Fruit fly (Drosophila melanogaster) whole organism, embryonic: ENCODE data around the gene Ugt301D1.

Source experiments
- CG13624 ChIP-seq: fragments of 200-800 bp; sonication (Bioruptor generic); optimal IDR thresholded peaks from 2 replicates; lab custom pipeline; 2016; ENCODE audit warnings: missing biosample characterization, missing genetic modification characterization
- CG15696 ChIP-seq: fragments of 200-800 bp; sonication (Bioruptor generic); optimal IDR thresholded peaks from 2 replicates; lab custom pipeline; 2019; ENCODE audit warnings: missing biosample characterization, mild to moderate bottlenecking, missing genetic modification characterization, moderate library complexity
- CG16813 ChIP-seq: fragments of 200-800 bp; sonication (Bioruptor generic); IDR thresholded peaks from 3 replicates; pipeline ENCODE4 v1.3.6; 2022; ENCODE audit warnings: missing biosample characterization, missing genetic modification characterization; ENCODE audit not compliant: partially characterized antibody
- CG16815 ChIP-seq: fragments of 200-800 bp; sonication (Bioruptor generic); optimal IDR thresholded peaks from 3 replicates; lab custom pipeline; 2017; ENCODE audit warnings: missing biosample characterization, mild to moderate bottlenecking, missing genetic modification characterization
- CG18011 ChIP-seq: fragments of 200-800 bp; sonication (Bioruptor generic); optimal IDR thresholded peaks from 2 replicates; lab custom pipeline; 2017; ENCODE audit warnings: missing biosample characterization, missing genetic modification characterization, mild to moderate bottlenecking, moderate library complexity, missing genotype
- CG1832 ChIP-seq: fragments of 200-800 bp; sonication (Bioruptor generic); optimal IDR thresholded peaks from 2 replicates; lab custom pipeline; 2017; ENCODE audit warnings: missing biosample characterization, mild to moderate bottlenecking, missing genetic modification characterization, inconsistent platforms
- CG2199 ChIP-seq: fragments of 200-800 bp; sonication (Bioruptor generic); IDR thresholded peaks from 3 replicates; pipeline ENCODE4 v1.3.6; 2022; ENCODE audit warnings: missing biosample characterization, missing genetic modification characterization
- CG31224 ChIP-seq: fragments of 200-800 bp; sonication (Bioruptor generic); IDR thresholded peaks from 2 replicates; pipeline ENCODE4 v1.3.6; 2022; ENCODE audit warnings: missing biosample characterization, missing genetic modification characterization
- CG3163 ChIP-seq: fragments of 200-800 bp; sonication (Bioruptor generic); optimal IDR thresholded peaks from 3 replicates; lab custom pipeline; 2016; ENCODE audit warnings: missing biosample characterization, missing genetic modification characterization
- CG33557 ChIP-seq: fragments of 200-800 bp; sonication (Bioruptor generic); optimal IDR thresholded peaks from 2 replicates; lab custom pipeline; 2019; ENCODE audit warnings: missing biosample characterization, mild to moderate bottlenecking, missing genetic modification characterization, moderate library complexity
- CG3726 ChIP-seq: fragments of 200-800 bp; sonication (Bioruptor generic); IDR thresholded peaks from 3 replicates; pipeline ENCODE4, ENCODE4 v1.3.6; 2022; ENCODE audit warnings: missing biosample characterization, missing genetic modification characterization
- CG43689 ChIP-seq: fragments of 200-800 bp; sonication (Bioruptor generic); IDR thresholded peaks from 2 replicates; pipeline ENCODE4 v1.3.6; 2022; ENCODE audit warnings: missing biosample characterization, missing genetic modification characterization
- CG4854 ChIP-seq: fragments of 200-800 bp; sonication (Bioruptor generic); optimal IDR thresholded peaks from 2 replicates; lab custom pipeline; 2016; ENCODE audit warnings: missing biosample characterization, missing genetic modification characterization, inconsistent platforms
- CG6254 ChIP-seq: fragments of 200-800 bp; sonication (Bioruptor generic); optimal IDR thresholded peaks from 3 replicates; lab custom pipeline; 2017; ENCODE audit warnings: mild to moderate bottlenecking, missing biosample characterization, missing genetic modification reagents, missing genetic modification characterization
- CG6791 ChIP-seq: fragments of 200-800 bp; sonication (Bioruptor generic); IDR thresholded peaks from 3 replicates; pipeline ENCODE4 v1.3.6; 2022; ENCODE audit warnings: missing biosample characterization, missing genetic modification characterization; ENCODE audit not compliant: partially characterized antibody
- CG7928 ChIP-seq: fragments of 200-800 bp; sonication (Bioruptor generic); optimal IDR thresholded peaks from 2 replicates; lab custom pipeline; 2017; ENCODE audit warnings: missing biosample characterization, mild to moderate bottlenecking, missing genetic modification characterization
- CG7963 ChIP-seq: fragments of 200-800 bp; sonication (Bioruptor generic); IDR thresholded peaks from 3 replicates; pipeline ENCODE4 v1.3.6; 2022; ENCODE audit warnings: missing biosample characterization, missing genetic modification characterization; ENCODE audit not compliant: partially characterized antibody
- CG8478 ChIP-seq: fragments of >200 bp; optimal IDR thresholded peaks from 2 replicates; lab custom pipeline; 2018
- CrebB ChIP-seq: fragments of 200-800 bp; sonication (Bioruptor generic); optimal IDR thresholded peaks from 3 replicates; lab custom pipeline; 2018; ENCODE audit warnings: missing biosample characterization, mild to moderate bottlenecking, missing genetic modification characterization
- D19A ChIP-seq: fragments of 200-800 bp; optimal IDR thresholded peaks from 3 replicates; lab custom pipeline; 2019; ENCODE audit warnings: missing biosample characterization, mild to moderate bottlenecking, missing genetic modification characterization, moderate library complexity
- Drgx ChIP-seq: fragments of 200-800 bp; sonication (Bioruptor generic); IDR thresholded peaks from 2 replicates; pipeline ENCODE4 v1.3.6; 2022; ENCODE audit warnings: missing biosample characterization, missing genetic modification characterization
- Ets65A ChIP-seq: fragments of 200-800 bp; sonication (Bioruptor generic); peaks from one replicate; lab custom pipeline; 2016; ENCODE audit warnings: missing biosample characterization, missing genetic modification characterization
- Gsc ChIP-seq: fragments of 200-800 bp; sonication (Bioruptor generic); IDR thresholded peaks from 2 replicates; pipeline ENCODE4 v1.3.6; 2022; ENCODE audit warnings: missing biosample characterization, missing genetic modification characterization
- NK7.1 ChIP-seq: fragments of 200-800 bp; sonication (Bioruptor generic); optimal IDR thresholded peaks from 3 replicates; lab custom pipeline; 2016; ENCODE audit warnings: missing biosample characterization, missing genetic modification characterization
- Sox102F ChIP-seq: fragments of 200-800 bp; sonication (Bioruptor generic); optimal IDR thresholded peaks from 2 replicates; lab custom pipeline; 2018; ENCODE audit warnings: missing biosample characterization, mild to moderate bottlenecking, missing genetic modification characterization, moderate library complexity
- bsh ChIP-seq, 2 experiments: fragments of 200-800 bp; sonication (Bioruptor generic); optimal IDR thresholded peaks; 2 replicates each; lab custom pipeline; 2017 to 2018; ENCODE audit warnings: mild to moderate bottlenecking in 2 of 2, missing biosample characterization in 2 of 2, missing genetic modification characterization in 2 of 2, moderate library complexity in 1 of 2
- corto ChIP-seq: fragments of 200-800 bp; sonication (Bioruptor generic); optimal IDR thresholded peaks from 2 replicates; lab custom pipeline; 2016; ENCODE audit warnings: missing biosample characterization, mild to moderate bottlenecking, missing genetic modification characterization, moderate library complexity
- fd3F ChIP-seq: fragments of 200-800 bp; sonication (Bioruptor generic); optimal IDR thresholded peaks from 2 replicates; lab custom pipeline; 2018; ENCODE audit warnings: missing biosample characterization, mild to moderate bottlenecking, missing genetic modification characterization, moderate library complexity
- lbe ChIP-seq: fragments of 200-800 bp; sonication (Bioruptor generic); optimal IDR thresholded peaks from 2 replicates; lab custom pipeline; 2016; ENCODE audit warnings: missing biosample characterization, mild to moderate bottlenecking, missing genetic modification characterization
- lov ChIP-seq, 2 experiments: fragments of 200-800 bp in 1 of 2; fragments of >200 bp in 1 of 2; sonication (Bioruptor generic) in 1 of 2; IDR thresholded peaks in 1 of 2; optimal IDR thresholded peaks in 1 of 2; 2 replicates in 1 of 2; 3 replicates in 1 of 2; pipeline versions ENCODE4 v1.3.6 to Lab custom; 2017 to 2022; ENCODE audit warnings: missing biosample characterization in 1 of 2, missing genetic modification characterization in 1 of 2
- nom ChIP-seq: fragments of 200-800 bp; sonication (Bioruptor generic); optimal IDR thresholded peaks from 2 replicates; lab custom pipeline; 2017; ENCODE audit warnings: missing biosample characterization, missing genetic modification characterization, mild to moderate bottlenecking, moderate library complexity, missing genetic modification reagents
- onecut ChIP-seq: fragments of 200-800 bp; sonication (Bioruptor generic); IDR thresholded peaks from 2 replicates; pipeline ENCODE4 v1.3.6; 2022; ENCODE audit warnings: missing biosample characterization, missing genetic modification characterization
- peb ChIP-seq: fragments of 200-800 bp; sonication (Bioruptor generic); IDR thresholded peaks from 2 replicates; pipeline ENCODE4 v1.3.6; 2022; ENCODE audit warnings: missing biosample characterization, missing genetic modification characterization
- pzg ChIP-seq: fragments of 200-800 bp; sonication (Bioruptor generic); optimal IDR thresholded peaks from 3 replicates; lab custom pipeline; 2018; ENCODE audit warnings: missing biosample characterization, mild to moderate bottlenecking, missing genetic modification characterization, moderate library complexity
- row ChIP-seq: fragments of 200-800 bp; sonication (Bioruptor generic); IDR thresholded peaks from 3 replicates; pipeline ENCODE4 v1.3.6; 2022; ENCODE audit warnings: missing biosample characterization, missing genetic modification characterization
- trh ChIP-seq: fragments of 200-800 bp; sonication (Bioruptor generic); optimal IDR thresholded peaks from 2 replicates; lab custom pipeline; 2016; ENCODE audit warnings: missing biosample characterization, missing genetic modification characterization

Gene Ugt301D1

dm6 chr2L:18465402-18466201 lies 43.8 kb upstream of the Ugt301D1 start (continued):
- TF ChIP-seq onecut (GFP tag; lab: Robert Waterston, UW) (no peak), CG16813 (peak; percentile 25; the same call in 2 of the 3 replicates), CG2199 (GFP tag; lab: Robert Waterston, UW) (0 out of 3 replicates have a peak, but pooled peaks have one; percentile 22), CG4854 (GFP tag; lab: Kevin White, UChicago) (no peak), CG7963 (GFP tag; lab: Robert Waterston, UW) (no peak), CG33557 (no peak)

dm6 chr2L:18466202-18466591 lies 43.2 kb upstream of the Ugt301D1 start:
- TF ChIP-seq CG6254 (GFP tag; lab: Kevin White, UChicago): no peak
- peak; percentile 5 for TF ChIP-seq lbe
- TF ChIP-seq D19A (tag; lab: Kevin White, UChicago): no peak
- TF ChIP-seq CG13624 (GFP tag; lab: Kevin White, UChicago): no peak
- TF ChIP-seq corto: no peak
- TF ChIP-seq, all 482 proteins: peak for 1

- TF ChIP-seq CG3163 (GFP tag; lab: Kevin White, UChicago) (no peak), CG16815 (no peak), CG7928 (GFP tag; lab: Kevin White, UChicago) (no peak), lov (optimal IDR thresholded peaks at IDR 0.05; lab: Kevin White, UChicago) (no peak), lov (GFP tag; IDR thresholded peaks at IDR 0.05; lab: Robert Waterston, UW) (no peak), Gsc (GFP tag; lab: Robert Waterston, UW) (no peak)
- TF ChIP-seq, all 482 proteins: peak for 0
Measured at dm6 chr2L:18466669-18467068, 42.7 kb upstream of the Ugt301D1 start.

dm6 chr2L:18467464-18467863 lies 41.9 kb upstream of the Ugt301D1 start:
- TF ChIP-seq fd3F (no peak), CrebB (tag; lab: Kevin White, UChicago) (no peak), nom (GFP tag; lab: Kevin White, UChicago) (peak; percentile 32), CG43689 (GFP tag; lab: Robert Waterston, UW) (no peak), CG3726 (no peak), CG6791 (GFP tag; lab: Robert Waterston, UW) (no peak), Drgx (GFP tag; lab: Robert Waterston, UW) (0 out of 2 replicates have a peak, but pooled peaks have one; percentile 20), CG1832 (GFP tag; lab: Kevin White, UChicago) (peak; percentile 20)

dm6 chr2L:18468010-18468409 lies 41.4 kb upstream of the Ugt301D1 start:
- no peak for TF ChIP-seq row
- TF ChIP-seq peb: no peak
- no peak for TF ChIP-seq pzg (GFP tag; lab: Kevin White, UChicago)
- TF ChIP-seq NK7.1 (GFP tag; lab: Kevin White, UChicago): no peak
- no peak for TF ChIP-seq trh
- no peak for TF ChIP-seq Sox102F (GFP tag; lab: Kevin White, UChicago)

dm6 chr2L:18468607-18469015 lies 40.7 kb upstream of the Ugt301D1 start:
- TF ChIP-seq CG31224 (GFP tag; lab: Robert Waterston, UW): no peak
- TF ChIP-seq corto: peak; percentile 18
- TF ChIP-seq CG8478 (lab: Kevin White, UChicago): no peak
- peak; percentile 51 for TF ChIP-seq Ets65A (GFP tag; lab: Kevin White, UChicago)
- TF ChIP-seq CG15696 (tag; lab: Kevin White, UChicago): no peak
- TF ChIP-seq bsh (GFP tag; optimal IDR thresholded peaks at IDR 0.05; lab: Kevin White, UChicago): peak in 1 of 2 experiments; percentile 29
- no peak for TF ChIP-seq CG18011 (GFP tag; lab: Kevin White, UChicago)
- TF ChIP-seq Drgx (GFP tag; lab: Robert Waterston, UW): peak; percentile 71
